Fruit fly (Drosophila melanogaster) whole organism, wandering third instar larva: ENCODE data around the gene Trim9.

Experiments used
- Abd-B ChIP-seq: fragments of >200 bp; optimal IDR thresholded peaks from 2 replicates; lab custom pipeline; 2017; ENCODE audit warnings: missing biosample characterization, missing genetic modification characterization
- CG32264 ChIP-seq: fragments of 200-800 bp; sonication (Bioruptor generic); optimal IDR thresholded peaks from 2 replicates; lab custom pipeline; 2016; ENCODE audit warnings: missing biosample characterization, missing genetic modification characterization
- CG9705 ChIP-seq: fragments of 200-800 bp; sonication (Bioruptor generic); optimal IDR thresholded peaks from 2 replicates; lab custom pipeline; 2018; ENCODE audit warnings: missing biosample characterization, mild to moderate bottlenecking, missing genetic modification characterization
- CrebA ChIP-seq: fragments of 200-800 bp; sonication (Bioruptor generic); optimal IDR thresholded peaks from 2 replicates; lab custom pipeline; 2016; ENCODE audit warnings: missing biosample characterization, mild to moderate bottlenecking, missing genetic modification characterization, borderline replicate concordance
- Dfd ChIP-seq: fragments of >200 bp; optimal IDR thresholded peaks from 2 replicates; lab custom pipeline; 2017; ENCODE audit warnings: missing biosample characterization, missing genetic modification characterization
- Dif ChIP-seq: fragments of 200-275, 200-300 bp; sonication (Bioruptor generic); optimal IDR thresholded peaks from 2 replicates; lab custom pipeline; 2018; ENCODE audit warnings: missing biosample characterization, missing genetic modification characterization; ENCODE audit not compliant: partially characterized antibody
- GATAd ChIP-seq: sonication (Bioruptor generic); optimal IDR thresholded peaks from 2 replicates; lab custom pipeline; 2016; ENCODE audit warnings: missing biosample characterization, missing genetic modification characterization
- HLH106 ChIP-seq: fragments of 200-800 bp; optimal IDR thresholded peaks from 3 replicates; lab custom pipeline; 2019; ENCODE audit warnings: missing biosample characterization, mild to moderate bottlenecking, missing genetic modification characterization, moderate library complexity
- Hnf4 ChIP-seq: fragments of 200-800 bp; sonication (Bioruptor generic); optimal IDR thresholded peaks from 2 replicates; lab custom pipeline; 2016; ENCODE audit warnings: missing biosample characterization, mild to moderate bottlenecking, missing genetic modification characterization
- Hr78 ChIP-seq: fragments of >200 bp; optimal IDR thresholded peaks from 2 replicates; lab custom pipeline; 2017; ENCODE audit warnings: missing biosample characterization, missing genetic modification characterization
- Hr83 ChIP-seq: fragments of 200-300 bp; sonication (Bioruptor generic); optimal IDR thresholded peaks from 2 replicates; lab custom pipeline; 2016; ENCODE audit warnings: missing biosample characterization, mild to moderate bottlenecking, missing genetic modification characterization, moderate library complexity; ENCODE audit not compliant: poor library complexity, severe bottlenecking
- Jra ChIP-seq: sonication (Bioruptor generic); optimal IDR thresholded peaks from 2 replicates; lab custom pipeline; 2016; ENCODE audit warnings: missing biosample characterization, missing genetic modification characterization
- Mio ChIP-seq: sonication (Bioruptor generic); optimal IDR thresholded peaks from 2 replicates; lab custom pipeline; 2016; ENCODE audit warnings: missing biosample characterization, missing genetic modification characterization
- Myc ChIP-seq: fragments of >200 bp; optimal IDR thresholded peaks from 2 replicates; lab custom pipeline; 2017
- N ChIP-seq: fragments of >200 bp; optimal IDR thresholded peaks from 2 replicates; lab custom pipeline; 2018; ENCODE audit warnings: missing biosample characterization, missing external identifiers, missing genetic modification characterization
- OdsH ChIP-seq: fragments of 200-800 bp; sonication (Bioruptor generic); optimal IDR thresholded peaks from 2 replicates; lab custom pipeline; 2016; ENCODE audit warnings: missing biosample characterization, mild to moderate bottlenecking, missing genetic modification characterization
- Rel ChIP-seq, 2 experiments: fragments of 200-800 bp; sonication (Bioruptor generic) in 1 of 2; optimal IDR thresholded peaks; 2 replicates in 1 of 2; 3 replicates in 1 of 2; lab custom pipeline; 2016 to 2019; ENCODE audit warnings: mild to moderate bottlenecking in 2 of 2, missing biosample characterization in 2 of 2, missing genetic modification characterization in 2 of 2, moderate library complexity in 1 of 2
- Sp1 ChIP-seq: fragments of 200-800 bp; sonication (Bioruptor generic); optimal IDR thresholded peaks from 3 replicates; lab custom pipeline; 2019; ENCODE audit warnings: missing biosample characterization, mild to moderate bottlenecking, missing genetic modification characterization, moderate library complexity
- Vsx2 ChIP-seq: fragments of 200-300, 225-300 bp; sonication (Bioruptor generic); optimal IDR thresholded peaks from 2 replicates; lab custom pipeline; 2018; ENCODE audit warnings: missing biosample characterization, missing genetic modification characterization; ENCODE audit not compliant: partially characterized antibody
- br ChIP-seq: fragments of 200-800 bp; sonication (Bioruptor generic); optimal IDR thresholded peaks from 2 replicates; lab custom pipeline; 2016; ENCODE audit warnings: missing biosample characterization, missing genetic modification characterization
- brk ChIP-seq: fragments of 200-800 bp; sonication (Bioruptor generic); optimal IDR thresholded peaks from 2 replicates; lab custom pipeline; 2016; ENCODE audit warnings: missing biosample characterization, mild to moderate bottlenecking, missing genetic modification characterization
- dl ChIP-seq, 2 experiments: fragments of 175-275, 200-275 bp in 1 of 2; fragments of 200-275 bp in 1 of 2; sonication (Bioruptor generic); optimal IDR thresholded peaks; lab custom pipeline; 2018; ENCODE audit warnings: mild to moderate bottlenecking in 2 of 2, missing biosample characterization in 2 of 2, missing genetic modification characterization in 2 of 2, moderate library complexity in 2 of 2; ENCODE audit not compliant: partially characterized antibody in 2 of 2, insufficient read depth in 1 of 2
- dmrt93B ChIP-seq: fragments of 200-800 bp; sonication (Bioruptor generic); optimal IDR thresholded peaks from 2 replicates; lab custom pipeline; 2018; ENCODE audit warnings: missing biosample characterization, mild to moderate bottlenecking, missing genetic modification characterization
- dsf ChIP-seq: sonication (Bioruptor generic); optimal IDR thresholded peaks from 2 replicates; lab custom pipeline; 2016; ENCODE audit warnings: missing biosample characterization, missing genetic modification characterization, borderline replicate concordance
- ey ChIP-seq: fragments of 200-800 bp; sonication (Bioruptor generic); optimal IDR thresholded peaks from 2 replicates; lab custom pipeline; 2016; ENCODE audit warnings: missing biosample characterization, missing genetic modification characterization
- foxo ChIP-seq, 2 experiments: fragments of 200-800 bp; sonication (Bioruptor generic); optimal IDR thresholded peaks; 2 replicates in 1 of 2; 3 replicates in 1 of 2; lab custom pipeline; 2016 to 2017; ENCODE audit warnings: missing biosample characterization in 2 of 2, missing genetic modification characterization in 2 of 2
- fru ChIP-seq: fragments of 200-800 bp; sonication (Bioruptor generic); optimal IDR thresholded peaks from 3 replicates; lab custom pipeline; 2016; ENCODE audit warnings: missing biosample characterization, mild to moderate bottlenecking, missing genetic modification characterization
- h ChIP-seq: fragments of 200-800 bp; sonication (Bioruptor generic); optimal IDR thresholded peaks from 3 replicates; lab custom pipeline; 2016; ENCODE audit warnings: missing biosample characterization, mild to moderate bottlenecking, missing genetic modification characterization
- jim ChIP-seq: fragments of 175-275, 200-325 bp; sonication (Bioruptor generic); optimal IDR thresholded peaks from 2 replicates; lab custom pipeline; 2016; ENCODE audit warnings: missing biosample characterization, mild to moderate bottlenecking, missing genetic modification characterization
- lola ChIP-seq: fragments of >200 bp; optimal IDR thresholded peaks from 2 replicates; lab custom pipeline; 2017; ENCODE audit warnings: missing biosample characterization, missing genetic modification characterization
- pan ChIP-seq: fragments of >200 bp; optimal IDR thresholded peaks from 2 replicates; lab custom pipeline; 2017
- psq ChIP-seq: fragments of 200-800 bp; sonication (Bioruptor generic); optimal IDR thresholded peaks from 3 replicates; lab custom pipeline; 2017; ENCODE audit warnings: missing biosample characterization, mild to moderate bottlenecking, missing genetic modification characterization, moderate library complexity
- rgr ChIP-seq: fragments of 200-800 bp; sonication (Bioruptor generic); optimal IDR thresholded peaks from 3 replicates; lab custom pipeline; 2016; ENCODE audit warnings: missing biosample characterization, mild to moderate bottlenecking, missing genetic modification characterization
- sage ChIP-seq: fragments of 200-800 bp; sonication (Bioruptor generic); optimal IDR thresholded peaks from 2 replicates; lab custom pipeline; 2016; ENCODE audit warnings: missing biosample characterization, mild to moderate bottlenecking, missing genetic modification characterization
- sv ChIP-seq: fragments of 200-800 bp; sonication (Bioruptor generic); optimal IDR thresholded peaks from 3 replicates; lab custom pipeline; 2016; ENCODE audit warnings: missing biosample characterization, missing genetic modification characterization
- tai ChIP-seq: sonication (Bioruptor generic); optimal IDR thresholded peaks from 2 replicates; lab custom pipeline; 2016; ENCODE audit warnings: missing biosample characterization, missing genetic modification characterization
- usp ChIP-seq: fragments of >200 bp; optimal IDR thresholded peaks from 2 replicates; lab custom pipeline; 2017; ENCODE audit warnings: missing biosample characterization, missing genetic modification characterization
- woc ChIP-seq: sonication (Bioruptor generic); optimal IDR thresholded peaks from 2 replicates; lab custom pipeline; 2016; ENCODE audit warnings: missing biosample characterization, mild to moderate bottlenecking, missing genetic modification characterization

The Trim9 gene

DNA sequence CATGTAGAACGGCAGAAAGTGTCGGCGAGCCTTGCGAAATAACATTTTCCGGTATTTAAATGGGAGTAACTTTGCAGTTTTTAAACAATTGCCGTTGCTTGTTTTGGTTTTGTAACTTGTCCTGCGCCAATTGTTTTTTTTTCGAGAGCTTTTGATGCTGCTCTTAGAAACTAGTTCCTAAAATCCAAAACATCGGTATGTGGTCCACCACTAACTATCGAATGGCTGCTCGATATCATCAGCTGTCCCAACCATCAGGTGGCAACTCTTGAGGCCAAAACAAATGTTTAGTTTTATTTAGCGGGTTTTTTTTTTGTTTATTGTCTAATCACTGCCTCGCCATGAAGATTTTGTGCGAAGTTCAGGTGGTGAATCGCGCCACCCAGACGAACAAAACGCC lies 27.6 kb upstream of the Trim9 start, which contains the start of the genes Fatp1 and Lrr47:
Fatp1 (minus strand) TSS at position 134 of the 400 bp plus-strand sequence.
Lrr47 (plus strand) TSS at position 251 of the 400 bp plus-strand sequence.
- no peak for TF ChIP-seq Sp1 (GFP tag; lab: Kevin White, UChicago)
- TF ChIP-seq dmrt93B (GFP tag; lab: Kevin White, UChicago): no peak
- TF ChIP-seq Hr83 (GFP tag; lab: Kevin White, UChicago): peak; percentile 46
- no peak for TF ChIP-seq GATAd (GFP tag; lab: Kevin White, UChicago)
- TF ChIP-seq fru: peak; percentile 20
- TF ChIP-seq woc (GFP tag; lab: Kevin White, UChicago): peak; percentile 25

DNA sequence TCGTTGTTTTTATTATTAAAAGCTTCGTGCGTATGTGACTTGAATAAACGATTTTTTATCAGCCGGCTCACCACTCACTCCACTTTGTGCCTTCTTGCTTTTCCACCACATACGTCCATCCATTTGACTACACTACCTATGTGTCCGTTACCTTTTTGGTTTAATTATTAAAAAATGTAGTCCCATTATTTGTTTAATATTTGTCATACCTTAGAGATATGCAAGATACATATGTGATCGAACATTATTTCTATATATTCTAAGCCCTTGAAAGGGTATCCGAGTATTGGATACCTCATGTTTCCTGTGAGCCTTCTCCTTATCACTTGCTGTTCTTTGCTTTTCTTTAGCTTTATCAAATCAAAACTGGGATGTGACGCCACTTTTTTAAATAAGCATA lies 25.5 kb upstream of the Trim9 start:
- TF ChIP-seq rgr (GFP tag; lab: Kevin White, UChicago): peak; percentile 81
- no peak for TF ChIP-seq usp
- no peak for TF ChIP-seq lola (GFP tag; lab: Kevin White, UChicago)
- peak; percentile 34 for TF ChIP-seq tai
- peak; percentile 73 for TF ChIP-seq psq
- TF ChIP-seq Hr78 (GFP tag; lab: Kevin White, UChicago): no peak
- TF ChIP-seq Jra (GFP tag; lab: Kevin White, UChicago): no peak
- no peak for TF ChIP-seq Rel (GFP tag; optimal IDR thresholded peaks at IDR 0.05; lab: Kevin White, UChicago)
- peak; percentile 21 for TF ChIP-seq Rel (tag; optimal IDR thresholded peaks at IDR 0.05; lab: Kevin White, UChicago)
- TF ChIP-seq Mio: no peak
- TF ChIP-seq Dfd (GFP tag; lab: Kevin White, UChicago): no peak
- TF ChIP-seq Sp1 (GFP tag; lab: Kevin White, UChicago): peak; percentile 78
- TF ChIP-seq CG9705 (GFP tag; lab: Kevin White, UChicago): peak; percentile 10
- TF ChIP-seq HLH106 (tag; lab: Kevin White, UChicago): peak; percentile 84
- peak; percentile 78 for TF ChIP-seq OdsH
- peak; percentile 73 for TF ChIP-seq sage
- TF ChIP-seq Dif (GFP tag; lab: Kevin White, UChicago): no peak
- TF ChIP-seq foxo (GFP tag; optimal IDR thresholded peaks at IDR 0.05; lab: Kevin White, UChicago): peak; percentile 10 to 82
- TF ChIP-seq dl (GFP tag; optimal IDR thresholded peaks at IDR 0.05; lab: Kevin White, UChicago; ENCODE audit: insufficient read depth in 1 of 2, partially characterized antibody in 2 of 2): no peak
- no peak for TF ChIP-seq jim
- TF ChIP-seq CrebA (GFP tag; lab: Kevin White, UChicago): no peak
- no peak for TF ChIP-seq Myc (lab: Kevin White, UChicago)
- TF ChIP-seq pan: no peak
- TF ChIP-seq N: no peak
- TF ChIP-seq ey (GFP tag; lab: Kevin White, UChicago): peak; percentile 84
- no peak for TF ChIP-seq Hr83 (GFP tag; lab: Kevin White, UChicago)
- TF ChIP-seq dmrt93B (GFP tag; lab: Kevin White, UChicago): peak; percentile 53
- TF ChIP-seq sv: no peak
- peak; percentile 11 for TF ChIP-seq dsf (GFP tag; lab: Kevin White, UChicago)
- TF ChIP-seq fru: peak; percentile 84
- TF ChIP-seq woc (GFP tag; lab: Kevin White, UChicago): peak; percentile 44
- TF ChIP-seq br (GFP tag; lab: Kevin White, UChicago): peak; percentile 80
- TF ChIP-seq Hnf4: peak; percentile 81
- TF ChIP-seq h: peak; percentile 90
- TF ChIP-seq CG32264 (GFP tag; lab: Kevin White, UChicago): peak; percentile 53
- TF ChIP-seq Vsx2 (GFP tag; lab: Kevin White, UChicago): no peak
- TF ChIP-seq Abd-B (GFP tag; lab: Kevin White, UChicago): no peak
- TF ChIP-seq GATAd (GFP tag; lab: Kevin White, UChicago): no peak
- TF ChIP-seq brk: peak; percentile 50
